Fruit fly (Drosophila melanogaster) whole organism, pupa: Measurements from ENCODE around the gene Naglu.

Experiments used
- CG17806 ChIP-seq: fragments of 200-800 bp; sonication (Bioruptor generic); optimal IDR thresholded peaks from 2 replicates; lab custom pipeline; 2018; ENCODE audit warnings: missing biosample characterization, mild to moderate bottlenecking, missing genetic modification characterization, moderate library complexity
- CG4496 ChIP-seq: fragments of 200-800 bp; sonication (Bioruptor generic); IDR thresholded peaks from 3 replicates; pipeline ENCODE4 v1.3.6; 2022; ENCODE audit warnings: missing biosample characterization, missing genetic modification characterization
- CG9948 ChIP-seq: fragments of 200-800 bp; sonication (Bioruptor generic); optimal IDR thresholded peaks from 2 replicates; lab custom pipeline; 2018; ENCODE audit warnings: missing biosample characterization, mild to moderate bottlenecking, missing genetic modification characterization, moderate library complexity
- EcR ChIP-seq: fragments of 200-800 bp; sonication (Bioruptor generic); optimal IDR thresholded peaks from 3 replicates; lab custom pipeline; 2019; ENCODE audit warnings: missing biosample characterization, missing genetic modification characterization, mild to moderate bottlenecking, moderate library complexity, missing genetic modification reagents

DNA sequence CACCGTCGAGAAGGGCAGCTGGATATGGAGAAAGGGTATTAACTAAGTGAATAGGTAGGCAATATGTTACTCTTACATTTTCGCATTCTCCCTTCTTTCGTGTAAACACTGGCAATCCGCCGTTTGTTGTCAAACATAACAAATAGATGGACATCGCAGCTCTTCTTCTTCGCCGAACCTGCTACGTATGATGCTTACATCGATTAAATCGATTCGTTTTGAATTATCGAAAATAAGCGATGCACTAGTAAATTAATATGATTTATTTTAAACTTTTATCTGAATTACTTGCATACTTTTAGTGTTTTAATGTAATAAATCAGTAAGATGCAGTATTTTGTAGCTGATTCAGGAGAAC, 8.8 kb downstream of the Naglu start, which contains the start of gene fy:
- TF ChIP-seq CG17806 (tag; lab: Kevin White, UChicago) (no peak), CG9948 (tag; lab: Kevin White, UChicago) (no peak), CG4496 (GFP tag; lab: Robert Waterston, UW) (no peak), EcR (GFP tag; lab: Kevin White, UChicago) (no peak)
